Worm (Caenorhabditis elegans) whole organism, L4 larva: Measurements from ENCODE around the gene T21B6.3.

Source experiments
- F44E2.7 ChIP-seq: fragments of 200-800 bp; sonication (Bioruptor generic); IDR thresholded peaks from 2 replicates; pipeline ENCODE4 v2.1.2; 2022; ENCODE audit warnings: missing genetic modification characterization, missing compliant biosample characterization
- T26A8.4 ChIP-seq: fragments of 200-800 bp; sonication (Bioruptor generic); IDR thresholded peaks from 2 replicates; pipeline ENCODE4 v1.3.6; 2022; ENCODE audit warnings: missing genetic modification characterization, missing compliant biosample characterization
- Y75B8A.6 ChIP-seq: fragments of 200-800 bp; sonication (Bioruptor generic); IDR thresholded peaks from 2 replicates; pipeline ENCODE4 v1.3.6; 2022; ENCODE audit warnings: missing genetic modification reagents, missing genetic modification characterization, missing compliant biosample characterization
- ama-1 ChIP-seq: fragments of 150-350 bp; optimal IDR thresholded peaks from 2 replicates; lab custom pipeline; 2014; ENCODE audit warnings: inconsistent platforms, mixed read lengths
- ceh-20 ChIP-seq: fragments of 200-800 bp; sonication (Bioruptor generic); IDR thresholded peaks from 2 replicates; pipeline ENCODE4 v1.3.6; 2022; ENCODE audit warnings: missing genetic modification reagents, missing genetic modification characterization, missing compliant biosample characterization
- ceh-28 ChIP-seq: fragments of 150-350 bp; optimal IDR thresholded peaks from 2 replicates; lab custom pipeline; 2014; ENCODE audit warnings: missing biosample characterization, missing genetic modification reagents, missing genetic modification characterization
- ceh-82 ChIP-seq: sonication (generic microtip); optimal IDR thresholded peaks from 2 replicates; lab custom pipeline; 2017; ENCODE audit warnings: missing biosample characterization, missing genetic modification characterization
- daf-12 ChIP-seq: fragments of 150-350 bp; optimal IDR thresholded peaks from 2 replicates; lab custom pipeline; 2014; ENCODE audit warnings: missing biosample characterization, missing genetic modification reagents, missing genetic modification characterization
- dmd-6 ChIP-seq: fragments of 200-800 bp; sonication (Bioruptor generic); IDR thresholded peaks from 2 replicates; pipeline ENCODE4 v1.3.6; 2022; ENCODE audit warnings: missing genetic modification reagents, missing genetic modification characterization, missing compliant biosample characterization
- dmd-8 ChIP-seq: fragments of 200-800 bp; sonication (Bioruptor generic); IDR thresholded peaks from 2 replicates; pipeline ENCODE4 v1.3.6; 2022; ENCODE audit warnings: missing genetic modification characterization, missing compliant biosample characterization
- egl-27 ChIP-seq: sonication (generic microtip); optimal IDR thresholded peaks from 3 replicates; lab custom pipeline; 2017; ENCODE audit warnings: missing biosample characterization, missing genetic modification reagents, missing genetic modification characterization
- gei-8 ChIP-seq: fragments of 200-800 bp; sonication (Bioruptor generic); optimal IDR thresholded peaks from 2 replicates; lab custom pipeline; 2018; ENCODE audit warnings: mild to moderate bottlenecking, missing genetic modification characterization, missing compliant biosample characterization
- hif-1 ChIP-seq, 2 experiments: sonication (generic microtip); optimal IDR thresholded peaks; 2 replicates each; lab custom pipeline; 2016 to 2017; ENCODE audit warnings: missing compliant biosample characterization in 2 of 2, missing genetic modification characterization in 2 of 2, missing genetic modification reagents in 2 of 2, missing genotype in 2 of 2, mild to moderate bottlenecking in 1 of 2
- jun-1 ChIP-seq: fragments of 150-350 bp; optimal IDR thresholded peaks from 2 replicates; lab custom pipeline; 2014; ENCODE audit warnings: missing biosample characterization, missing genetic modification reagents, missing genetic modification characterization
- lim-7 ChIP-seq: fragments of 200-800 bp; sonication (Bioruptor generic); IDR thresholded peaks from 2 replicates; pipeline ENCODE4 v1.3.6; 2022; ENCODE audit warnings: missing genetic modification characterization, missing compliant biosample characterization
- lin-38 ChIP-seq: fragments of 200-800 bp; sonication (Bioruptor generic); IDR thresholded peaks from 2 replicates; pipeline ENCODE4 v1.3.6; 2022; ENCODE audit warnings: missing genetic modification reagents, missing genetic modification characterization, missing compliant biosample characterization
- lir-3 ChIP-seq: sonication (generic microtip); optimal IDR thresholded peaks from 2 replicates; lab custom pipeline; 2016; ENCODE audit warnings: mild to moderate bottlenecking, missing genetic modification characterization, missing compliant biosample characterization
- lsy-2 ChIP-seq, 2 experiments: fragments of 150-350 bp in 1 of 2; sonication (generic microtip) in 1 of 2; optimal IDR thresholded peaks; 2 replicates each; lab custom pipeline; 2014 to 2017; ENCODE audit warnings: missing biosample characterization in 2 of 2, missing genetic modification characterization in 2 of 2
- madf-9 ChIP-seq: fragments of 200-800 bp; sonication (Bioruptor generic); conservative IDR thresholded peaks from 2 replicates; pipeline ENCODE4 v1.3.6; 2022; ENCODE audit warnings: missing genetic modification reagents, missing genetic modification characterization, missing compliant biosample characterization
- mdt-29 ChIP-seq: fragments of 200-800 bp; sonication (Bioruptor generic); IDR thresholded peaks from 2 replicates; pipeline ENCODE4 v1.3.6; 2022; ENCODE audit warnings: missing genetic modification reagents, missing genetic modification characterization, missing compliant biosample characterization
- mep-1 ChIP-seq: fragments of 150-350 bp; sonication (generic microtip); optimal IDR thresholded peaks from 3 replicates; lab custom pipeline; 2014; ENCODE audit warnings: missing biosample characterization, missing genetic modification characterization
- mxl-2 ChIP-seq: fragments of 200-800 bp; sonication (Bioruptor generic); conservative IDR thresholded peaks from 2 replicates; pipeline ENCODE4 v1.3.6; 2022; ENCODE audit warnings: missing genetic modification reagents, missing genetic modification characterization, missing compliant biosample characterization
- nhr-111 ChIP-seq: fragments of 200-800 bp; sonication (Bioruptor generic); optimal IDR thresholded peaks from 2 replicates; lab custom pipeline; 2018; ENCODE audit warnings: mild to moderate bottlenecking, missing genetic modification characterization, missing compliant biosample characterization
- nhr-237 ChIP-seq: sonication (generic microtip); optimal IDR thresholded peaks from 2 replicates; lab custom pipeline; 2017; ENCODE audit warnings: missing biosample characterization, missing genetic modification characterization
- nhr-28 ChIP-seq: fragments of 150-350 bp; optimal IDR thresholded peaks from 2 replicates; lab custom pipeline; 2014; ENCODE audit warnings: missing biosample characterization, missing genetic modification characterization
- nhr-48 ChIP-seq: sonication (generic microtip); optimal IDR thresholded peaks from 2 replicates; lab custom pipeline; 2016; ENCODE audit warnings: mild to moderate bottlenecking, missing genetic modification characterization, missing compliant biosample characterization
- nhr-76 ChIP-seq: fragments of 150-350 bp; optimal IDR thresholded peaks from 2 replicates; lab custom pipeline; 2014; ENCODE audit warnings: missing biosample characterization, missing genetic modification characterization
- nhr-77 ChIP-seq: fragments of 150-350 bp; optimal IDR thresholded peaks from 2 replicates; lab custom pipeline; 2014; ENCODE audit warnings: missing biosample characterization, missing genetic modification characterization
- php-3 ChIP-seq: fragments of 200-800 bp; sonication (Bioruptor generic); IDR thresholded peaks from 2 replicates; pipeline ENCODE4 v1.3.6; 2022; ENCODE audit warnings: missing genetic modification reagents, missing genetic modification characterization, missing compliant biosample characterization
- sdz-12 ChIP-seq: fragments of 200-800 bp; sonication (Bioruptor generic); optimal IDR thresholded peaks from 2 replicates; lab custom pipeline; 2018; ENCODE audit warnings: mild to moderate bottlenecking, missing genetic modification characterization, missing compliant biosample characterization
- snpc-1.2 ChIP-seq: fragments of 200-800 bp; sonication (Bioruptor generic); IDR thresholded peaks from 2 replicates; pipeline ENCODE4 v1.3.6; 2022; ENCODE audit warnings: missing genetic modification reagents, missing genetic modification characterization, missing compliant biosample characterization
- unc-39 ChIP-seq: sonication (generic microtip); optimal IDR thresholded peaks from 2 replicates; lab custom pipeline; 2017; ENCODE audit warnings: missing biosample characterization, missing genetic modification characterization
- unc-62 ChIP-seq, 3 experiments: fragments of 150-350 bp in 1 of 3; sonication (generic microtip); optimal IDR thresholded peaks in 2 of 3; peaks in 1 of 3; 1 replicate in 1 of 3; 2 replicates in 2 of 3; lab custom pipeline; 2014 to 2017; ENCODE audit warnings: missing biosample characterization in 3 of 3, missing genetic modification characterization in 3 of 3, missing genetic modification reagents in 3 of 3, missing genotype in 1 of 3
- zip-2 ChIP-seq: fragments of 150-350 bp; optimal IDR thresholded peaks from 2 replicates; lab custom pipeline; 2014; ENCODE audit warnings: missing biosample characterization, missing genetic modification characterization
- ztf-11 ChIP-seq: fragments of 150-350 bp; optimal IDR thresholded peaks from 2 replicates; lab custom pipeline; 2014; ENCODE audit warnings: missing biosample characterization, missing genetic modification characterization

T21B6.3 gene

DNA sequence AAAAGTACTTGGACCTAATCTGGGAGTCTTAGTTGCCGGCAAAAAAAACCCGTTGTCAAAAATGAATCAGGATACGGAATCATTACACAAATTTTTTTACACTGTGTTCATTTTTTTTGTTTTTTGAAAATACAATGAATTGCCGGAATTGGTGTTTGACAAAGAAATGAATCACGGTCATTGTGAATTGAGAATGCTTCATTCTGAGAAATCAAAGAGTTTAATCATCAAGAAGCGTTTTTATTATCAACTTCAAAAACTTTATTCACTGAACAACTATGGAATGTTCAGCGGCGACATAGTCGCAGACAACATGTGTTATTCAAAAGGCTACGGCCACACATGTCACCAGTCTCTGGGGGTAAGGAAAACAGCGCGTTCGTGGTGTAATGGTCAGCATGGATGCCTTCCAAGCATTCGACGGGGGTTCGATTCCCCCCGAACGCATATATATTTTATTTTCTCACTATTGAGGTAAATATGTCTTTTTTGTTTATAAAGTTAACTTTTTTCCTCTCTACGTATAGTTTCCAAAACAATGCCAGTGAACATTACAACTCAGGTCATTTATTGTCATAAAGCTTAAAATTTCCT lies 14.8 kb upstream of the T21B6.3 start, which contains the start of gene nas-10 (continued):
- no peak for TF ChIP-seq nhr-76 (tag; lab: Kevin White, UChicago)
- peak; percentile 91 for TF ChIP-seq lim-7
- TF ChIP-seq jun-1 (tag; lab: Kevin White, UChicago) = no peak
- TF ChIP-seq nhr-237 (tag; lab: Kevin White, UChicago) = no peak
- TF ChIP-seq sdz-12 = peak; percentile 64
- TF ChIP-seq ceh-82 (tag; lab: Kevin White, UChicago) = no peak
- peak; percentile 53 for TF ChIP-seq nhr-77 (tag; lab: Kevin White, UChicago)
- peak; percentile 40 for TF ChIP-seq zip-2 (tag; lab: Kevin White, UChicago)
- TF ChIP-seq ztf-11 (tag; lab: Kevin White, UChicago) = no peak
- peak; percentile 46 for TF ChIP-seq nhr-28
- TF ChIP-seq ceh-20 (GFP tag; lab: Robert Waterston, UW) = no peak
- TF ChIP-seq gei-8 (GFP tag; lab: Kevin White, UChicago) = peak; percentile 21
- TF ChIP-seq madf-9 (GFP tag; lab: Robert Waterston, UW) = peak; percentile 85
- peak; percentile 81; the same call in 1 of the 2 replicates for TF ChIP-seq F44E2.7 (GFP tag; lab: Robert Waterston, UW)
- TF ChIP-seq snpc-1.2 (GFP tag; lab: Robert Waterston, UW) = no peak; the same call in none of the 2 replicates
- TF ChIP-seq mep-1 (tag; lab: Kevin White, UChicago) = no peak
- TF ChIP-seq unc-39 (tag; lab: Kevin White, UChicago) = no peak
- no peak for TF ChIP-seq lin-38
- peak; percentile 76 for TF ChIP-seq dmd-6 (GFP tag; lab: Robert Waterston, UW)
- TF ChIP-seq mxl-2 = 0 out of 2 replicates have a peak, but pooled peaks have one; percentile 13
- TF ChIP-seq daf-12 = no peak
- peak; percentile 70 for TF ChIP-seq nhr-48 (tag; lab: Kevin White, UChicago)
- TF ChIP-seq T26A8.4 (GFP tag; lab: Robert Waterston, UW) = no peak; the same call in 1 of the 2 replicates
- peak; percentile 79 for TF ChIP-seq nhr-111
- no peak for TF ChIP-seq ceh-28 (tag; lab: Kevin White, UChicago)

DNA sequence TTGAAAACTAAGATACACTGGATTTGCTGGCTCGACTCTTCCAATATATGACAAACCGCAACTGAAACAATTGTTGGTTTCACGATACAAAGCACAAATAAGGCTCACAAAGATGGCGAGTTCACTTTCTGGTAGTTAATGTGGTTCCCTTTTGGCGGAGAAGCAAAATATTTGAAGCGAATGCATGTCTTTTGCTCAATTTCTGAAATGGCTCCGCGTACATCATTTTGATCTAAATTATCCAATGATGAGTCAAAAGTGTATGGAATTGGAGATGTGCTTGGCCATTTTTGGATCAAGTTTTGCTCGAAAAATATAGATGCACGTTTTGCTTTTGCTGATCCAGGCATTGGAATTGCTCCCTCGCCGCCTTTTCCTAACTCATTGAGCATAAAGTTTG lies 13.0 kb upstream of the T21B6.3 start:
- peak in 1 of 2 experiments; percentile 95 for TF ChIP-seq unc-62 (GFP tag; optimal IDR thresholded peaks at IDR 0.05 in 1 of 2; lab: Kevin White, UChicago)
- TF ChIP-seq unc-62 (tag; optimal IDR thresholded peaks at IDR 0.05; lab: Kevin White, UChicago) = no peak
- no peak for TF ChIP-seq dmd-8 (GFP tag; lab: Robert Waterston, UW)
- TF ChIP-seq sdz-12 = no peak
- no peak for TF ChIP-seq egl-27 (tag; lab: Kevin White, UChicago)
- no peak for TF ChIP-seq lir-3
- no peak for TF ChIP-seq unc-39 (tag; lab: Kevin White, UChicago)

DNA sequence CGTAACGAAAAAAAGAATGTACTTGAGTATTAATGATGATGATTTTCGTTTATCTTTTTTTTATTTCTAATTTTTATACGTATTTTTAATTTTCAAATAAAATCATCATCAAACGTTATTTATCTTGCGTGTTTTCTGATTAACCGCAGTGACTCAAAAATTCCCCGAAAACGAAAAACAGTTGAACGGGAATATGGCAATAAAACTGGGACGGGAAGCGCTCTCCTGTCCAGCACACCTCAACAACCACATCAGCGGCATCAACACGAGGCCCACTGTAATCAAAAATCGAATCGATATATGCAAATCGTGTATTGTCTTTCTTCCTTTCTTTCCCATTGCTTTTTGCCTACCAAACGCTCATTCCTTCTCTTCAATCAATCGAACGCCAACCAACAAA lies 10.4 kb upstream of the T21B6.3 start, which contains the start of gene K09C8.2:
TSS of gene K09C8.2 (plus strand) at position 301 of the 400 bp plus-strand sequence.
- no peak for TF ChIP-seq mdt-29 (GFP tag; lab: Robert Waterston, UW)
- no peak for TF ChIP-seq sdz-12
- no peak for TF ChIP-seq gei-8 (GFP tag; lab: Kevin White, UChicago)
- no peak for TF ChIP-seq daf-12
- TF ChIP-seq ceh-82 (tag; lab: Kevin White, UChicago) = no peak
- TF ChIP-seq lsy-2 (tag; optimal IDR thresholded peaks at IDR 0.05; lab: Kevin White, UChicago) = no peak
- no peak for TF ChIP-seq php-3
- no peak for TF ChIP-seq hif-1 (tag; optimal IDR thresholded peaks at IDR 0.05; lab: Kevin White, UChicago)
- TF ChIP-seq, all 104 proteins: peak for 0

DNA sequence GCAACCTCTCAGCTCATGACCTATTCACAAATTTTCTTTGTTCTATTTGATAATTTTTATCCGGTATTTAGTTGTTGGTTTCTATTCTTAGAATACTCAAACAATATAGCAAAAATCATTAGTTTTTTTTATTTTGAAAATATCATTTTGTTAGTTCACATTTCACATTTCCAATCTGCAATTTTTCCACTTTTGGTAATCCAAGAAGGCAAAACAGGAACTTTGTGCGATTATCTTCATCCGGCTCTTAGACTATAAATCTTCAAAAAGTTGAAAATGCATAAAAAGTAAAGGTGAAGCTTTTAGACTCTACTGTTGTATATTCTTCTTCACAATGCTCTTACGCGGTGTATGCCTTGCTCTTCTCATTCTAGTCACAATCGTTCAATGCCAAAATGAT lies 9.7 kb upstream of the T21B6.3 start, which contains the start of gene nlp-19:
TSS of gene nlp-19 (plus strand) at position 301 of the 400 bp plus-strand sequence.
- no peak for TF ChIP-seq ama-1 (lab: Kevin White, UChicago)
- TF ChIP-seq Y75B8A.6 (GFP tag; lab: Robert Waterston, UW) = no peak
- TF ChIP-seq, all 104 proteins: peak for 0
